Worm (Caenorhabditis elegans) whole organism, L1 larva: ENCODE results near the gene srbc-75.

ENCODE experiments used
- Y116A8C.19 ChIP-seq: sonication (generic microtip); optimal IDR thresholded peaks from 2 replicates; lab custom pipeline; 2016; ENCODE audit warnings: missing compliant biosample characterization, missing genetic modification characterization, borderline replicate concordance
- aha-1 ChIP-seq: fragments of 150-350 bp; optimal IDR thresholded peaks from 2 replicates; lab custom pipeline; 2014; ENCODE audit warnings: missing biosample characterization, missing genetic modification characterization
- ceh-8 ChIP-seq: fragments of 200-800 bp; sonication (Bioruptor generic); optimal IDR thresholded peaks from 2 replicates; lab custom pipeline; 2018; ENCODE audit warnings: mild to moderate bottlenecking, missing genetic modification characterization, moderate library complexity, missing compliant biosample characterization
- dsc-1 ChIP-seq: sonication (generic microtip); optimal IDR thresholded peaks from 2 replicates; lab custom pipeline; 2016; ENCODE audit warnings: mild to moderate bottlenecking, missing genetic modification characterization, missing compliant biosample characterization
- efl-1 ChIP-seq, 4 experiments: fragments of 150-350 bp; optimal IDR thresholded peaks in 3 of 4; peaks in 1 of 4; 1 replicate in 1 of 4; 2 replicates in 3 of 4; lab custom pipeline; 2014; ENCODE audit warnings: missing biosample characterization in 2 of 4, missing genetic modification characterization in 2 of 4, missing genetic modification reagents in 2 of 4
- egl-27 ChIP-seq, 2 experiments: fragments of 150-350 bp in 1 of 2; sonication (generic microtip); optimal IDR thresholded peaks; 3 replicates each; lab custom pipeline; 2017 to 2018; ENCODE audit warnings: missing biosample characterization in 2 of 2, missing genetic modification characterization in 2 of 2, missing genetic modification reagents in 2 of 2
- elt-2 ChIP-seq: sonication (generic microtip); optimal IDR thresholded peaks from 2 replicates; lab custom pipeline; 2016; ENCODE audit warnings: missing genetic modification characterization, mild to moderate bottlenecking, inconsistent platforms, missing compliant biosample characterization, missing genetic modification reagents
- elt-3 ChIP-seq, 6 experiments: fragments of 150-350 bp in 1 of 6; sonication (generic microtip); optimal IDR thresholded peaks; 2 replicates each; lab custom pipeline; 2017 to 2018; ENCODE audit warnings: missing biosample characterization in 6 of 6, missing genetic modification characterization in 6 of 6, inconsistent platforms in 1 of 6
- fkh-10 ChIP-seq: sonication (generic microtip); optimal IDR thresholded peaks from 2 replicates; lab custom pipeline; 2017; ENCODE audit warnings: missing biosample characterization, missing genetic modification reagents, missing genetic modification characterization
- fkh-4 ChIP-seq: sonication (generic microtip); optimal IDR thresholded peaks from 2 replicates; lab custom pipeline; 2016; ENCODE audit warnings: missing compliant biosample characterization, missing genetic modification characterization, borderline replicate concordance
- fkh-8 ChIP-seq: sonication (generic microtip); optimal IDR thresholded peaks from 2 replicates; lab custom pipeline; 2016; ENCODE audit warnings: mild to moderate bottlenecking, missing genetic modification characterization, missing compliant biosample characterization
- grh-1 ChIP-seq: fragments of 200-800 bp; sonication (Bioruptor generic); IDR thresholded peaks from 2 replicates; pipeline ENCODE4 v1.3.6; 2022; ENCODE audit warnings: missing genetic modification reagents, missing genetic modification characterization, missing compliant biosample characterization
- hlh-17 ChIP-seq: fragments of 200-800 bp; sonication (Bioruptor generic); optimal IDR thresholded peaks from 2 replicates; lab custom pipeline; 2018; ENCODE audit warnings: missing genetic modification characterization, mild to moderate bottlenecking, missing compliant biosample characterization, moderate library complexity, borderline replicate concordance
- hlh-4 ChIP-seq: sonication (generic microtip); optimal IDR thresholded peaks from 2 replicates; lab custom pipeline; 2016; ENCODE audit warnings: mild to moderate bottlenecking, missing genetic modification characterization, missing compliant biosample characterization
- hpl-2 ChIP-seq: fragments of 150-350 bp; optimal IDR thresholded peaks from 2 replicates; lab custom pipeline; 2014; ENCODE audit warnings: missing biosample characterization, missing genetic modification reagents, missing genetic modification characterization
- jun-1 ChIP-seq: fragments of 150-350 bp; optimal IDR thresholded peaks from 2 replicates; lab custom pipeline; 2014; ENCODE audit warnings: missing biosample characterization, missing genetic modification reagents, missing genetic modification characterization
- lin-13 ChIP-seq: fragments of 150-350 bp; optimal IDR thresholded peaks from 2 replicates; lab custom pipeline; 2014; ENCODE audit warnings: missing biosample characterization, missing genetic modification reagents, missing genetic modification characterization
- lin-35 ChIP-seq, 2 experiments: fragments of 150-350 bp; optimal IDR thresholded peaks; 2 replicates each; lab custom pipeline; 2014; ENCODE audit warnings: missing biosample characterization in 2 of 2, missing genetic modification characterization in 2 of 2, missing genetic modification reagents in 2 of 2
- lir-3 ChIP-seq: sonication (generic microtip); optimal IDR thresholded peaks from 2 replicates; lab custom pipeline; 2016; ENCODE audit warnings: mild to moderate bottlenecking, missing genetic modification characterization, moderate library complexity, missing compliant biosample characterization; ENCODE audit not compliant: poor library complexity
- mef-2 ChIP-seq: fragments of 150-350 bp; optimal IDR thresholded peaks from 2 replicates; lab custom pipeline; 2014; ENCODE audit warnings: missing biosample characterization, missing genetic modification characterization
- nhr-12 ChIP-seq: sonication (generic microtip); optimal IDR thresholded peaks from 2 replicates; lab custom pipeline; 2017; ENCODE audit warnings: missing biosample characterization, missing genetic modification characterization
- nhr-20 ChIP-seq: sonication (generic microtip); optimal IDR thresholded peaks from 2 replicates; lab custom pipeline; 2016; ENCODE audit warnings: mild to moderate bottlenecking, missing genetic modification characterization, missing compliant biosample characterization
- nhr-237 ChIP-seq: fragments of 150-350 bp; optimal IDR thresholded peaks from 2 replicates; lab custom pipeline; 2014; ENCODE audit warnings: missing biosample characterization, missing genetic modification characterization
- nhr-47 ChIP-seq: sonication (generic microtip); optimal IDR thresholded peaks from 2 replicates; lab custom pipeline; 2016; ENCODE audit warnings: mild to moderate bottlenecking, missing genetic modification characterization, moderate library complexity, missing compliant biosample characterization
- nhr-71 ChIP-seq: sonication (generic microtip); optimal IDR thresholded peaks from 2 replicates; lab custom pipeline; 2016; ENCODE audit warnings: mild to moderate bottlenecking, missing genetic modification characterization, moderate library complexity, missing compliant biosample characterization
- nhr-85 ChIP-seq: sonication (generic microtip); peaks from one replicate; lab custom pipeline; 2016; ENCODE audit warnings: missing genetic modification characterization, inconsistent platforms, missing compliant biosample characterization
- nhr-90 ChIP-seq: sonication (generic microtip); optimal IDR thresholded peaks from 2 replicates; lab custom pipeline; 2016; ENCODE audit warnings: mild to moderate bottlenecking, missing genetic modification characterization, missing compliant biosample characterization; ENCODE audit not compliant: poor library complexity
- pax-3 ChIP-seq: fragments of 200-800 bp; sonication (Bioruptor generic); optimal IDR thresholded peaks from 2 replicates; lab custom pipeline; 2018; ENCODE audit warnings: mild to moderate bottlenecking, missing genetic modification characterization, moderate library complexity, missing compliant biosample characterization
- pqm-1 ChIP-seq: sonication (generic microtip); optimal IDR thresholded peaks from 3 replicates; lab custom pipeline; 2017; ENCODE audit warnings: missing biosample characterization, missing genetic modification characterization
- snpc-4 ChIP-seq: fragments of 150-350 bp; optimal IDR thresholded peaks from 2 replicates; lab custom pipeline; 2014; ENCODE audit warnings: missing biosample characterization, missing genetic modification characterization
- sup-37 ChIP-seq: fragments of 200-800 bp; sonication (Bioruptor generic); optimal IDR thresholded peaks from 2 replicates; lab custom pipeline; 2018; ENCODE audit warnings: mild to moderate bottlenecking, missing genetic modification characterization, missing compliant biosample characterization
- tbx-2 ChIP-seq: sonication (generic microtip); optimal IDR thresholded peaks from 2 replicates; lab custom pipeline; 2016; ENCODE audit warnings: missing genetic modification characterization, missing compliant biosample characterization
- tlp-1 ChIP-seq: fragments of 150-350 bp; optimal IDR thresholded peaks from 2 replicates; lab custom pipeline; 2014; ENCODE audit warnings: missing biosample characterization, missing genetic modification characterization
- unc-130 ChIP-seq: fragments of 150-350 bp; optimal IDR thresholded peaks from 2 replicates; lab custom pipeline; 2017; ENCODE audit warnings: missing biosample characterization, missing genetic modification characterization, inconsistent platforms
- unc-86 ChIP-seq: sonication (generic microtip); optimal IDR thresholded peaks from 2 replicates; lab custom pipeline; 2016; ENCODE audit warnings: missing genetic modification characterization, missing compliant biosample characterization
- xbp-1 ChIP-seq: sonication (generic microtip); optimal IDR thresholded peaks from 2 replicates; lab custom pipeline; 2016; ENCODE audit warnings: missing genetic modification characterization, missing compliant biosample characterization
- zag-1 ChIP-seq: fragments of 150-350 bp; optimal IDR thresholded peaks from 2 replicates; lab custom pipeline; 2014; ENCODE audit warnings: missing biosample characterization, missing genetic modification characterization
- ztf-11 ChIP-seq, 2 experiments: sonication (generic microtip); optimal IDR thresholded peaks; 2 replicates each; lab custom pipeline; 2016 to 2017; ENCODE audit warnings: missing genetic modification characterization in 2 of 2, missing biosample characterization in 1 of 2, missing compliant biosample characterization in 1 of 2

The srbc-75 gene

ce11 chrV:15281279-15281949, 27.8 kb downstream of the srbc-75 start, which contains the start of the genes srw-19 and srx-51:
srw-19 (minus strand) TSS chrV:15281379.
srx-51 (plus strand) TSS chrV:15281899.
- TF ChIP-seq Y116A8C.19 (tag; lab: Kevin White, UChicago) (no peak), nhr-71 (tag; lab: Kevin White, UChicago) (no peak), tbx-2 (no peak), sup-37 (GFP tag; lab: Kevin White, UChicago) (no peak), mef-2 (tag; lab: Kevin White, UChicago) (no peak), hlh-4 (tag; lab: Kevin White, UChicago) (no peak), lir-3 (tag; lab: Kevin White, UChicago) (no peak), unc-86 (tag; lab: Kevin White, UChicago) (no peak), xbp-1 (tag; lab: Kevin White, UChicago) (no peak), fkh-4 (tag; lab: Kevin White, UChicago) (no peak)

ce11 chrV:15285984-15286383, 32.4 kb downstream of the srbc-75 start:
- TF ChIP-seq nhr-237 (tag; lab: Kevin White, UChicago) (no peak), nhr-20 (tag; lab: Kevin White, UChicago) (peak; percentile 42), hlh-4 (tag; lab: Kevin White, UChicago) (no peak), efl-1 (optimal IDR thresholded peaks at IDR 0.05; lab: Kevin White, UChicago) (no peak), efl-1 (GFP tag; optimal IDR thresholded peaks at IDR 0.05 in 1 of 2; lab: Kevin White, UChicago) (peak in 1 of 2 experiments; percentile 88), nhr-85 (tag; lab: Kevin White, UChicago) (peak; percentile 83), grh-1 (GFP tag; lab: Robert Waterston, UW) (no peak), snpc-4 (tag; lab: Kevin White, UChicago) (no peak), unc-130 (tag; lab: Kevin White, UChicago) (no peak), elt-3 (tag; optimal IDR thresholded peaks at IDR 0.05; lab: Kevin White, UChicago) (peak; percentile 28 to 88 (median 78))

- TF ChIP-seq tlp-1 (tag; lab: Kevin White, UChicago) (no peak), zag-1 (tag; lab: Kevin White, UChicago) (no peak), xbp-1 (tag; lab: Kevin White, UChicago) (no peak), hpl-2 (GFP tag; lab: Kevin White, UChicago) (no peak)
- TF ChIP-seq, all 84 proteins: peak for 0
Measured at ce11 chrV:15287856-15288255, 34.2 kb downstream of the srbc-75 start, which contains the start of gene cyp-34A1. cyp-34A1 (minus strand) TSS chrV:15287956.

ce11 chrV:15290995-15291394, 37.4 kb downstream of the srbc-75 start, which contains the start of gene cyp-34A2:
cyp-34A2 (minus strand) TSS chrV:15291095.
- no peak for TF ChIP-seq efl-1 (optimal IDR thresholded peaks at IDR 0.05; lab: Kevin White, UChicago)
- peak in 1 of 2 experiments; percentile 12 for TF ChIP-seq efl-1 (GFP tag; optimal IDR thresholded peaks at IDR 0.05 in 1 of 2; lab: Kevin White, UChicago)
- TF ChIP-seq hlh-17: no peak

- TF ChIP-seq lin-35 (GFP tag; optimal IDR thresholded peaks at IDR 0.05; lab: Kevin White, UChicago) (no peak), ceh-8 (GFP tag; lab: Kevin White, UChicago) (peak; percentile 86), snpc-4 (tag; lab: Kevin White, UChicago) (no peak), fkh-8 (tag; lab: Kevin White, UChicago) (peak; percentile 32)
Measured at ce11 chrV:15293865-15294264, 40.2 kb downstream of the srbc-75 start, which contains the start of gene str-96. str-96 (minus strand) TSS chrV:15293965.

ce11 chrV:15298597-15298996, 45.0 kb downstream of the srbc-75 start, which contains the start of gene cpr-3:
cpr-3 (minus strand) TSS chrV:15298700.
- TF ChIP-seq pax-3 (tag; lab: Kevin White, UChicago): peak; percentile 88
- no peak for TF ChIP-seq nhr-47 (tag; lab: Kevin White, UChicago)
- no peak for TF ChIP-seq fkh-10 (GFP tag; lab: Kevin White, UChicago)
- peak; percentile 19 for TF ChIP-seq nhr-90 (tag; lab: Kevin White, UChicago)
- no peak for TF ChIP-seq nhr-85 (tag; lab: Kevin White, UChicago)
- peak; percentile 83 for TF ChIP-seq tlp-1 (tag; lab: Kevin White, UChicago)
- TF ChIP-seq zag-1 (tag; lab: Kevin White, UChicago): no peak
- no peak for TF ChIP-seq efl-1 (optimal IDR thresholded peaks at IDR 0.05; lab: Kevin White, UChicago)
- TF ChIP-seq efl-1 (GFP tag; optimal IDR thresholded peaks at IDR 0.05 in 1 of 2; lab: Kevin White, UChicago): peak in 1 of 2 experiments; percentile 37
- no peak for TF ChIP-seq ztf-11 (tag; optimal IDR thresholded peaks at IDR 0.05; lab: Kevin White, UChicago)
- peak; percentile 52 for TF ChIP-seq nhr-20 (tag; lab: Kevin White, UChicago)
- TF ChIP-seq egl-27 (tag; optimal IDR thresholded peaks at IDR 0.05; lab: Kevin White, UChicago): no peak
- peak; percentile 75 for TF ChIP-seq jun-1 (tag; lab: Kevin White, UChicago)
- no peak for TF ChIP-seq nhr-12
- TF ChIP-seq fkh-8 (tag; lab: Kevin White, UChicago): no peak
- TF ChIP-seq elt-2 (tag; lab: Kevin White, UChicago): peak; percentile 100
- TF ChIP-seq lin-13: no peak
- no peak for TF ChIP-seq aha-1 (tag; lab: Kevin White, UChicago)
- peak; percentile 90 for TF ChIP-seq pqm-1
- no peak for TF ChIP-seq dsc-1 (tag; lab: Kevin White, UChicago)
